Fruit fly (Drosophila melanogaster) whole organism, embryonic: ENCODE measurements around the gene CG18586.

Experiments
- Abd-B ChIP-seq: fragments of 200-800 bp; sonication (Bioruptor generic); optimal IDR thresholded peaks from 2 replicates; lab custom pipeline; 2018; ENCODE audit warnings: missing biosample characterization, mild to moderate bottlenecking, missing genetic modification characterization, moderate library complexity
- Bdp1 ChIP-seq: fragments of 200-800 bp; sonication (Bioruptor generic); optimal IDR thresholded peaks from 3 replicates; lab custom pipeline; 2016; ENCODE audit warnings: missing biosample characterization, missing genetic modification characterization
- CG10543 ChIP-seq: fragments of 200-800 bp; sonication (Bioruptor generic); optimal IDR thresholded peaks from 3 replicates; lab custom pipeline; 2017; ENCODE audit warnings: missing biosample characterization, mild to moderate bottlenecking, missing genetic modification characterization, moderate library complexity
- CG10959 ChIP-seq: fragments of 200-800 bp; sonication (Bioruptor generic); IDR thresholded peaks from 2 replicates; pipeline ENCODE4 v1.3.6; 2022; ENCODE audit warnings: missing biosample characterization, missing genetic modification characterization
- CG13894 ChIP-seq: fragments of 200-800 bp; sonication (Bioruptor generic); optimal IDR thresholded peaks from 3 replicates; lab custom pipeline; 2018; ENCODE audit warnings: missing biosample characterization, mild to moderate bottlenecking, missing genetic modification characterization, moderate library complexity
- CG14965 ChIP-seq: fragments of 200-800 bp; sonication (Bioruptor generic); optimal IDR thresholded peaks from 2 replicates; lab custom pipeline; 2016; ENCODE audit warnings: missing biosample characterization, missing genetic modification characterization, borderline replicate concordance
- CG1602 ChIP-seq: fragments of 200-800 bp; sonication (Bioruptor generic); optimal IDR thresholded peaks from 3 replicates; lab custom pipeline; 2016; ENCODE audit warnings: missing biosample characterization, missing genetic modification characterization
- CG16813 ChIP-seq: fragments of 200-800 bp; sonication (Bioruptor generic); IDR thresholded peaks from 3 replicates; pipeline ENCODE4 v1.3.6; 2022; ENCODE audit warnings: missing biosample characterization, missing genetic modification characterization; ENCODE audit not compliant: partially characterized antibody
- CG18764 ChIP-seq: fragments of 200-800 bp; sonication (Bioruptor generic); optimal IDR thresholded peaks from 3 replicates; lab custom pipeline; 2016; ENCODE audit warnings: missing biosample characterization, missing genetic modification characterization
- CG2889 ChIP-seq: fragments of 200-800 bp; sonication (Bioruptor generic); IDR thresholded peaks from 3 replicates; pipeline ENCODE4 v1.3.6; 2022; ENCODE audit warnings: missing biosample characterization, missing genetic modification characterization
- CG31224 ChIP-seq: fragments of 200-800 bp; sonication (Bioruptor generic); IDR thresholded peaks from 2 replicates; pipeline ENCODE4 v1.3.6; 2022; ENCODE audit warnings: missing biosample characterization, missing genetic modification characterization
- CG3407 ChIP-seq: fragments of 200-800 bp; sonication (Bioruptor generic); optimal IDR thresholded peaks from 2 replicates; lab custom pipeline; 2018; ENCODE audit warnings: missing biosample characterization, mild to moderate bottlenecking, missing genetic modification characterization
- CG4424 ChIP-seq: fragments of 200-800 bp; sonication (Bioruptor generic); optimal IDR thresholded peaks from 3 replicates; lab custom pipeline; 2016; ENCODE audit warnings: missing biosample characterization, missing genetic modification characterization
- CG4617 ChIP-seq: fragments of 200-800 bp; sonication (Bioruptor generic); optimal IDR thresholded peaks from 3 replicates; lab custom pipeline; 2016; ENCODE audit warnings: missing biosample characterization, missing genetic modification characterization, borderline replicate concordance
- CG5245 ChIP-seq: fragments of 200-800 bp; sonication (Bioruptor generic); optimal IDR thresholded peaks from 3 replicates; lab custom pipeline; 2016; ENCODE audit warnings: missing biosample characterization, missing genetic modification characterization
- CG6254 ChIP-seq: fragments of 200-800 bp; sonication (Bioruptor generic); optimal IDR thresholded peaks from 3 replicates; lab custom pipeline; 2017; ENCODE audit warnings: mild to moderate bottlenecking, missing biosample characterization, missing genetic modification reagents, missing genetic modification characterization
- CG7372 ChIP-seq: fragments of 200-800 bp; sonication (Bioruptor generic); IDR thresholded peaks from 2 replicates; pipeline ENCODE4 v1.3.6; 2022; ENCODE audit warnings: missing biosample characterization, missing genetic modification characterization
- CG9727 ChIP-seq: fragments of 200-800 bp; sonication (Bioruptor generic); optimal IDR thresholded peaks from 3 replicates; lab custom pipeline; 2017; ENCODE audit warnings: missing biosample characterization, mild to moderate bottlenecking, missing genetic modification characterization
- CoRest ChIP-seq: fragments of 200-800 bp; sonication (Bioruptor generic); optimal IDR thresholded peaks from 3 replicates; lab custom pipeline; 2018; ENCODE audit warnings: missing biosample characterization, mild to moderate bottlenecking, missing genetic modification characterization, moderate library complexity
- Deaf1 ChIP-seq: fragments of 200-800 bp; optimal IDR thresholded peaks from 3 replicates; lab custom pipeline; 2019; ENCODE audit warnings: missing biosample characterization, mild to moderate bottlenecking, missing genetic modification characterization, moderate library complexity
- Fer1 ChIP-seq: fragments of 200-800 bp; sonication (Bioruptor generic); optimal IDR thresholded peaks from 2 replicates; lab custom pipeline; 2017; ENCODE audit warnings: missing biosample characterization, mild to moderate bottlenecking, missing genetic modification characterization
- Hey ChIP-seq: fragments of 200-800 bp; sonication (Bioruptor generic); optimal IDR thresholded peaks from 3 replicates; lab custom pipeline; 2018; ENCODE audit warnings: missing biosample characterization, mild to moderate bottlenecking, missing genetic modification characterization
- Hmx ChIP-seq: fragments of 200-800 bp; sonication (Bioruptor generic); optimal IDR thresholded peaks from 2 replicates; lab custom pipeline; 2016; ENCODE audit warnings: missing biosample characterization, missing genetic modification characterization
- Hr51 ChIP-seq, 2 experiments: fragments of 200-800 bp; sonication (Bioruptor generic); optimal IDR thresholded peaks; 2 replicates in 1 of 2; 3 replicates in 1 of 2; lab custom pipeline; 2016 to 2018; ENCODE audit warnings: missing biosample characterization in 2 of 2, missing genetic modification characterization in 2 of 2, mild to moderate bottlenecking in 1 of 2, moderate library complexity in 1 of 2
- Nf-YC ChIP-seq: fragments of 200-800 bp; optimal IDR thresholded peaks from 3 replicates; lab custom pipeline; 2019; ENCODE audit warnings: missing biosample characterization, mild to moderate bottlenecking, missing genetic modification characterization, moderate library complexity
- Optix ChIP-seq: fragments of 200-800 bp; sonication (Bioruptor generic); IDR thresholded peaks from 3 replicates; pipeline ENCODE4 v1.3.6; 2022; ENCODE audit warnings: missing biosample characterization, missing genetic modification characterization
- PHDP ChIP-seq: fragments of 200-800 bp; sonication (Bioruptor generic); optimal IDR thresholded peaks from 3 replicates; lab custom pipeline; 2018; ENCODE audit warnings: missing biosample characterization, mild to moderate bottlenecking, missing genetic modification characterization, moderate library complexity
- Pdp1 ChIP-seq, 2 experiments: fragments of 200-800 bp; sonication (Bioruptor generic); optimal IDR thresholded peaks; 3 replicates each; lab custom pipeline; 2016; ENCODE audit warnings: missing biosample characterization in 2 of 2, missing genetic modification characterization in 2 of 2, mild to moderate bottlenecking in 1 of 2, moderate library complexity in 1 of 2
- Sin3A ChIP-seq: fragments of >200 bp; optimal IDR thresholded peaks from 2 replicates; lab custom pipeline; 2018
- Usf ChIP-seq: fragments of 200-800 bp; sonication (Bioruptor generic); optimal IDR thresholded peaks from 2 replicates; lab custom pipeline; 2017; ENCODE audit warnings: missing genotype, missing biosample characterization, missing genetic modification characterization
- chinmo ChIP-seq: fragments of 200-800 bp; sonication (Bioruptor generic); IDR thresholded peaks from 4 replicates; pipeline ENCODE4 v1.3.6; 2022; ENCODE audit warnings: missing biosample characterization, missing genetic modification characterization; ENCODE audit not compliant: partially characterized antibody
- cwo ChIP-seq: fragments of 200-800 bp; sonication (Bioruptor generic); optimal IDR thresholded peaks from 3 replicates; lab custom pipeline; 2017; ENCODE audit warnings: missing biosample characterization, missing genetic modification characterization, mild to moderate bottlenecking, moderate library complexity, missing genetic modification reagents
- exex ChIP-seq: fragments of 200-800 bp; sonication (Bioruptor generic); optimal IDR thresholded peaks from 4 replicates; lab custom pipeline; 2018; ENCODE audit warnings: missing biosample characterization, mild to moderate bottlenecking, missing genetic modification characterization, moderate library complexity
- gcm2 ChIP-seq: fragments of 200-800 bp; sonication (Bioruptor generic); optimal IDR thresholded peaks from 2 replicates; lab custom pipeline; 2016; ENCODE audit warnings: missing biosample characterization, missing genetic modification characterization
- grn ChIP-seq: fragments of 200-800 bp; sonication (Bioruptor generic); optimal IDR thresholded peaks from 3 replicates; lab custom pipeline; 2017; ENCODE audit warnings: missing biosample characterization, missing genetic modification characterization
- knrl ChIP-seq: fragments of 200-800 bp; sonication (Bioruptor generic); IDR thresholded peaks from 3 replicates; pipeline ENCODE4 v1.3.6; 2022; ENCODE audit warnings: missing biosample characterization, missing genetic modification characterization; ENCODE audit not compliant: partially characterized antibody
- lola ChIP-seq, 3 experiments: fragments of >200 bp in 2 of 3; fragments of 200-800 bp in 1 of 3; sonication (Bioruptor generic) in 1 of 3; optimal IDR thresholded peaks; 2 replicates each; lab custom pipeline; 2017 to 2019; ENCODE audit warnings: missing biosample characterization in 3 of 3, missing genetic modification characterization in 3 of 3, mild to moderate bottlenecking in 1 of 3, moderate library complexity in 1 of 3
- nerfin-1 ChIP-seq: fragments of 200-800 bp; sonication (Bioruptor generic); optimal IDR thresholded peaks from 3 replicates; lab custom pipeline; 2019; ENCODE audit warnings: missing biosample characterization, mild to moderate bottlenecking, missing genetic modification characterization, moderate library complexity
- nom ChIP-seq: fragments of 200-800 bp; sonication (Bioruptor generic); optimal IDR thresholded peaks from 2 replicates; lab custom pipeline; 2017; ENCODE audit warnings: missing biosample characterization, missing genetic modification characterization, mild to moderate bottlenecking, moderate library complexity, missing genetic modification reagents
- otp ChIP-seq: fragments of 200-800 bp; sonication (Bioruptor generic); IDR thresholded peaks from 3 replicates; pipeline ENCODE4, ENCODE4 v1.3.6; 2022; ENCODE audit warnings: missing biosample characterization, missing genetic modification characterization
- sc ChIP-seq, 3 experiments: fragments of >200 bp in 2 of 3; fragments of 200-800 bp in 1 of 3; sonication (Bioruptor generic) in 1 of 3; optimal IDR thresholded peaks; 2 replicates in 2 of 3; 3 replicates in 1 of 3; lab custom pipeline; 2017; ENCODE audit warnings: mild to moderate bottlenecking in 1 of 3, missing biosample characterization in 1 of 3, missing genetic modification characterization in 1 of 3, missing genetic modification reagents in 1 of 3
- sens ChIP-seq: fragments of 200-800 bp; sonication (Bioruptor generic); peaks from one replicate; lab custom pipeline; 2016; ENCODE audit warnings: missing biosample characterization, missing genetic modification characterization
- sens-2 ChIP-seq: fragments of 200-800 bp; sonication (Bioruptor generic); IDR thresholded peaks from 2 replicates; pipeline ENCODE4 v1.3.6; 2022; ENCODE audit warnings: missing biosample characterization, missing genetic modification characterization
- shn ChIP-seq: fragments of 200-800 bp; sonication (Bioruptor generic); optimal IDR thresholded peaks from 3 replicates; lab custom pipeline; 2016; ENCODE audit warnings: missing biosample characterization, missing genetic modification characterization
- sim ChIP-seq: fragments of 200-800 bp; sonication (Bioruptor generic); IDR thresholded peaks from 2 replicates; pipeline ENCODE4 v1.3.6; 2022; ENCODE audit warnings: missing biosample characterization, missing genetic modification characterization
- tin ChIP-seq: fragments of 200-800 bp; sonication (Bioruptor generic); optimal IDR thresholded peaks from 3 replicates; lab custom pipeline; 2016; ENCODE audit warnings: missing biosample characterization, missing genetic modification characterization
- tll ChIP-seq, 2 experiments: fragments of 200-800 bp in 1 of 2; fragments of >200 bp in 1 of 2; sonication (Bioruptor generic) in 1 of 2; optimal IDR thresholded peaks; 2 replicates each; lab custom pipeline; 2017 to 2019; ENCODE audit warnings: missing biosample characterization in 2 of 2, missing genetic modification characterization in 2 of 2, mild to moderate bottlenecking in 1 of 2, moderate library complexity in 1 of 2
- trh ChIP-seq: fragments of 200-800 bp; sonication (Bioruptor generic); optimal IDR thresholded peaks from 2 replicates; lab custom pipeline; 2016; ENCODE audit warnings: missing biosample characterization, missing genetic modification characterization
- twi ChIP-seq: fragments of 200-800 bp; optimal IDR thresholded peaks from 2 replicates; lab custom pipeline; 2019; ENCODE audit warnings: missing biosample characterization, mild to moderate bottlenecking, missing genetic modification characterization, moderate library complexity

CG18586 gene

dm6 chr3L:5923646-5924122 lies 50.6 kb downstream of the CG18586 start, which contains the start of gene CG33523 (continued):
- TF ChIP-seq CG1602 (GFP tag; lab: Kevin White, UChicago) (no peak), CG3407 (GFP tag; lab: Kevin White, UChicago) (no peak), Hr51 (GFP tag; optimal IDR thresholded peaks at IDR 0.05; lab: Kevin White, UChicago) (no peak), twi (no peak), sens (peak; percentile 58), CoRest (tag; lab: Kevin White, UChicago) (no peak), Bdp1 (GFP tag; lab: Kevin White, UChicago) (no peak), CG10543 (peak; percentile 74), PHDP (tag; lab: Kevin White, UChicago) (no peak), Abd-B (GFP tag; lab: Kevin White, UChicago) (no peak), CG4617 (no peak), CG5245 (no peak), sens-2 (GFP tag; lab: Robert Waterston, UW) (no peak), CG2889 (GFP tag; lab: Robert Waterston, UW) (no peak), tll (GFP tag; optimal IDR thresholded peaks at IDR 0.05; lab: Kevin White, UChicago) (no peak), CG10959 (GFP tag; lab: Robert Waterston, UW) (no peak), Optix (GFP tag; lab: Robert Waterston, UW) (no peak; the same call in 2 of the 3 replicates), lola (GFP tag; optimal IDR thresholded peaks at IDR 0.05; lab: Kevin White, UChicago) (no peak), CG4424 (GFP tag; lab: Kevin White, UChicago) (no peak), CG31224 (GFP tag; lab: Robert Waterston, UW) (no peak), knrl (GFP tag; lab: Robert Waterston, UW) (peak; percentile 31; the same call in 2 of the 3 replicates), Hmx (GFP tag; lab: Kevin White, UChicago) (no peak), Usf (GFP tag; lab: Kevin White, UChicago) (no peak), Sin3A (lab: Kevin White, UChicago) (no peak), CG18764 (GFP tag; lab: Kevin White, UChicago) (no peak), cwo (GFP tag; lab: Kevin White, UChicago) (peak; percentile 40), nerfin-1 (tag; lab: Kevin White, UChicago) (no peak), sc (optimal IDR thresholded peaks at IDR 0.05; lab: Kevin White, UChicago) (no peak), sc (GFP tag; optimal IDR thresholded peaks at IDR 0.05; lab: Kevin White, UChicago) (no peak), grn (GFP tag; lab: Kevin White, UChicago) (peak; percentile 89), otp (GFP tag; lab: Robert Waterston, UW) (no peak; the same call in 2 of the 3 replicates), CG16813 (GFP tag; lab: Robert Waterston, UW) (no peak), exex (tag; lab: Kevin White, UChicago) (peak; percentile 76), CG6254 (no peak), shn (no peak), CG9727 (no peak), Pdp1 (GFP tag; optimal IDR thresholded peaks at IDR 0.05; lab: Kevin White, UChicago) (no peak), tin (GFP tag; lab: Kevin White, UChicago) (no peak), Hey (tag; lab: Kevin White, UChicago) (peak; percentile 14), chinmo (0 out of 4 replicates have a peak, but pooled peaks have one; percentile 70), Fer1 (GFP tag; lab: Kevin White, UChicago) (no peak), CG13894 (tag; lab: Kevin White, UChicago) (no peak), gcm2 (GFP tag; lab: Kevin White, UChicago) (no peak), Deaf1 (tag; lab: Kevin White, UChicago) (peak; percentile 97), nom (GFP tag; lab: Kevin White, UChicago) (no peak), trh (GFP tag; lab: Kevin White, UChicago) (no peak), CG14965 (GFP tag; lab: Kevin White, UChicago) (no peak), Nf-YC (tag; lab: Kevin White, UChicago) (peak; percentile 27), sim (GFP tag; lab: Robert Waterston, UW) (no peak), CG7372 (GFP tag; lab: Robert Waterston, UW) (no peak)
